Comparison of ENCODE assay signal across 3 fruit fly cellular contexts in the genomic region with DNA sequence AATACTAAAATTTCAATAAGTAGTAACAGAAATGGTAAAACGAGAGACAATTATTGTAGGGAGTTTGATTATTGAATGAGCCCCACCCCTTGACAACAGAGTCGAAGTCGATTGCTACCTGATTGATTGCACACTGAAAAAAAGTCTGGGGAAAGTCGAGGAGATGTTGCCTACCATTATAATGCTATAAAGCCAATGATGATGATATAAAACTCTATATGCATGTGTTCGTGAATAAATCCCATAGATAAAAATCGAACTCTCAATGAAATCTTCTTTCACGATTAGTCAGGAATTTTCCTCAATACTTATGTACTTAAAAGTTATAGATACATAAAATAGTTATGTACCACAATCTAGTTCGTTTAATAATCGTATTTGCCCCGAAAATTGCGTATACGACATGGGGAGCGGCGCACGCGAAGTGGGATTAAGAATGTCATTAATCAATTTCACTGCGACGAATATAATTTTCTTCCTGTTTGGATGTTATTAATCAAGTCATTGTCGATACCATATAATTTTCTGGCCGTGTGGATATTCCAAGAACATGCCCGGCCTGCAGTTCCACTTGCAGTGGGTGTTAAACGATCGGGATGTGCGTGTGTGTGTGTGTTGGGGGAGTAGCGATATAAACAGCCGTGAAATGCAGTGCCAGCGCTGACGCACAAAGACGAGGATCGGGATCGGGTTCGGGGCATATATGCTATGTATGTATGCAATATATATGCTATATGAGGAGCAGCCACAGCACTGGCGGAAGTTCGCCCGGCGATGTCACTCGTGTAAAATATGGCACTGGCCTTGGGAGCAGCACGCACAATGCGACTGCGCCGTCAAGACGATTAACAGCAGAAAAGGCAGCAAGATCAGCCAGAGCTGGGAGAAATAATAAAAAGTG.
TF ChIP-seq lines count a peak whose summit lies in the region.

CG12078 (minus strand) TSS at position 51 of the 901 bp plus-strand sequence.

TF ChIP-seq in whole organism, prepupa, 60 proteins besides CTCF, POLR2A, EP300 and RAD21:
- TF ChIP-seq Eip93F (GFP tag; optimal IDR thresholded peaks at IDR 0.05; lab: Kevin White, UChicago) (no peak), CG4318 (GFP tag; optimal IDR thresholded peaks at IDR 0.05; lab: Kevin White, UChicago) (no peak), cyc (GFP tag; optimal IDR thresholded peaks at IDR 0.05; lab: Kevin White, UChicago) (peak; percentile 28), fd59A (GFP tag; optimal IDR thresholded peaks at IDR 0.05; lab: Kevin White, UChicago) (peak; percentile 13), Hr4 (GFP tag; optimal IDR thresholded peaks at IDR 0.05; lab: Kevin White, UChicago) (no peak), esn (GFP tag; optimal IDR thresholded peaks at IDR 0.05; lab: Kevin White, UChicago) (peak; percentile 46), Eip78C (GFP tag; lab: Kevin White, UChicago) (peak; percentile 74), topi (GFP tag; optimal IDR thresholded peaks at IDR 0.05; lab: Kevin White, UChicago) (peak; percentile 41), Met (GFP tag; optimal IDR thresholded peaks at IDR 0.05; lab: Kevin White, UChicago) (peak; percentile 37), net (GFP tag; optimal IDR thresholded peaks at IDR 0.05; lab: Kevin White, UChicago) (no peak), CG3032 (tag; optimal IDR thresholded peaks at IDR 0.05; lab: Kevin White, UChicago) (peak; percentile 13), CG10631 (GFP tag; optimal IDR thresholded peaks at IDR 0.05; lab: Kevin White, UChicago) (no peak), Sox14 (GFP tag; optimal IDR thresholded peaks at IDR 0.05; lab: Kevin White, UChicago) (no peak), CG8119 (GFP tag; IDR thresholded peaks at IDR 0.05; lab: Robert Waterston, UW) (no peak), CG6163 (GFP tag; IDR thresholded peaks at IDR 0.05; lab: Robert Waterston, UW) (0 out of 3 replicates have a peak, but pooled peaks have one; percentile 32), CG31627 (GFP tag; optimal IDR thresholded peaks at IDR 0.05; lab: Kevin White, UChicago) (peak; percentile 3), svp (GFP tag; lab: Kevin White, UChicago) (peak; percentile 65), CG15336 (GFP tag; IDR thresholded peaks at IDR 0.05; lab: Robert Waterston, UW) (no peak), CG6808 (GFP tag; optimal IDR thresholded peaks at IDR 0.05; lab: Kevin White, UChicago) (no peak), lz (GFP tag; optimal IDR thresholded peaks at IDR 0.05; lab: Kevin White, UChicago) (peak; percentile 9), Smox (GFP tag; optimal IDR thresholded peaks at IDR 0.05; lab: Kevin White, UChicago) (peak; percentile 23), CG10669 (GFP tag; optimal IDR thresholded peaks at IDR 0.05; lab: Kevin White, UChicago) (no peak)

TF ChIP-seq in whole organism, pupa, 21 proteins besides CTCF, POLR2A, EP300 and RAD21:
- TF ChIP-seq fd96Ca (GFP tag; IDR thresholded peaks at IDR 0.05; lab: Robert Waterston, UW) = no peak
- no peak for TF ChIP-seq Ets98B (GFP tag; IDR thresholded peaks at IDR 0.05; lab: Robert Waterston, UW)
- no peak for TF ChIP-seq gl (tag; optimal IDR thresholded peaks at IDR 0.05; lab: Kevin White, UChicago)
- no peak for TF ChIP-seq CG4496 (GFP tag; IDR thresholded peaks at IDR 0.05; lab: Robert Waterston, UW)
- TF ChIP-seq CG9948 (tag; optimal IDR thresholded peaks at IDR 0.05; lab: Kevin White, UChicago) = peak; percentile 23
- peak; percentile 7 for TF ChIP-seq Pif1A (GFP tag; optimal IDR thresholded peaks at IDR 0.05; lab: Kevin White, UChicago)
- TF ChIP-seq EcR (GFP tag; optimal IDR thresholded peaks at IDR 0.05; lab: Kevin White, UChicago) = peak; percentile 93
- peak; percentile 16 for TF ChIP-seq CG8159 (tag; optimal IDR thresholded peaks at IDR 0.05; lab: Kevin White, UChicago)
TF ChIP-seq in whole organism, pupa: peak in this region for 4.

TF ChIP-seq in whole organism, wandering third instar larva, 38 proteins besides CTCF, POLR2A, EP300 and RAD21:
- no peak for TF ChIP-seq dmrt93B (GFP tag; optimal IDR thresholded peaks at IDR 0.05; lab: Kevin White, UChicago)
- TF ChIP-seq Myc (optimal IDR thresholded peaks at IDR 0.05; lab: Kevin White, UChicago) = no peak
- TF ChIP-seq Jra (GFP tag; optimal IDR thresholded peaks at IDR 0.05; lab: Kevin White, UChicago) = no peak
- no peak for TF ChIP-seq jim (GFP tag; optimal IDR thresholded peaks at IDR 0.05; lab: Kevin White, UChicago)
- no peak for TF ChIP-seq h (GFP tag; optimal IDR thresholded peaks at IDR 0.05; lab: Kevin White, UChicago)
- no peak for TF ChIP-seq N (GFP tag; optimal IDR thresholded peaks at IDR 0.05; lab: Kevin White, UChicago)
- no peak for TF ChIP-seq Sp1 (GFP tag; optimal IDR thresholded peaks at IDR 0.05; lab: Kevin White, UChicago)
- TF ChIP-seq Dif (GFP tag; optimal IDR thresholded peaks at IDR 0.05; lab: Kevin White, UChicago; ENCODE audit: partially characterized antibody) = no peak
- TF ChIP-seq dsf (GFP tag; optimal IDR thresholded peaks at IDR 0.05; lab: Kevin White, UChicago; ENCODE audit: borderline replicate concordance) = no peak
- no peak for TF ChIP-seq brk (GFP tag; optimal IDR thresholded peaks at IDR 0.05; lab: Kevin White, UChicago)
- no peak for TF ChIP-seq Rel (GFP tag; optimal IDR thresholded peaks at IDR 0.05; lab: Kevin White, UChicago)
- no peak for TF ChIP-seq Rel (tag; optimal IDR thresholded peaks at IDR 0.05; lab: Kevin White, UChicago)
- TF ChIP-seq woc (GFP tag; optimal IDR thresholded peaks at IDR 0.05; lab: Kevin White, UChicago) = no peak
- TF ChIP-seq sv (GFP tag; optimal IDR thresholded peaks at IDR 0.05; lab: Kevin White, UChicago) = no peak
- no peak for TF ChIP-seq CrebA (GFP tag; optimal IDR thresholded peaks at IDR 0.05; lab: Kevin White, UChicago; ENCODE audit: borderline replicate concordance)
- no peak for TF ChIP-seq pan (optimal IDR thresholded peaks at IDR 0.05; lab: Kevin White, UChicago)
- TF ChIP-seq foxo (GFP tag; optimal IDR thresholded peaks at IDR 0.05; lab: Kevin White, UChicago) = peak in 1 of 2 experiments; percentile 25
- no peak for TF ChIP-seq psq (GFP tag; optimal IDR thresholded peaks at IDR 0.05; lab: Kevin White, UChicago)
- TF ChIP-seq tai (GFP tag; optimal IDR thresholded peaks at IDR 0.05; lab: Kevin White, UChicago) = peak; percentile 9
- TF ChIP-seq fru (GFP tag; optimal IDR thresholded peaks at IDR 0.05; lab: Kevin White, UChicago) = peak; percentile 2
- TF ChIP-seq dl (GFP tag; optimal IDR thresholded peaks at IDR 0.05; lab: Kevin White, UChicago; ENCODE audit: insufficient read depth in 1 of 2, partially characterized antibody in 2 of 2) = no peak
- TF ChIP-seq usp (GFP tag; optimal IDR thresholded peaks at IDR 0.05; lab: Kevin White, UChicago) = no peak
- TF ChIP-seq Hr83 (GFP tag; optimal IDR thresholded peaks at IDR 0.05; lab: Kevin White, UChicago; ENCODE audit: poor library complexity, severe bottlenecking) = peak; percentile 21
